Worm (Caenorhabditis elegans): ENCODE results near the gene Y42H9AR.2.

DNA sequence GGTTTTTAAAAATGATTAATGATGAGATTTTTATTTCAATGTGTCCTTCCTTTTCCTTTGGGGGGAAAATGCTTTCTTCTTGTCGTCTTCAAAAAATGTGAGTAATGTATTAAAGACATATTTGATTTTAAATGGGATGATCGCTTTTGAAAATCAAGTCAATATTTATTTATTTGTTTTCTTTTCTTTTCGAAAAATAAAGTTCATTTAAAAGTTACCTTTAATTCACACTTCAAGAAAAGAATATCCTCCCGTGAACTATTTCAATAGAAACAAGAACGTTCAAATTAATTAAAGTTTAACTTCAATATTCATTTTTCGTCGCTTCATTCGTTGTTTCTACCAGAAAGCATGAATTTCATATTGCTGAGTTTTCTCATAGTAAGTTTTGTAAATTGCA is 15.8 kb downstream of the Y42H9AR.2 start, which contains the start of gene irld-8:
- TF ChIP-seq cey-2 (tag; optimal IDR thresholded peaks at IDR 0.05; ENCODE audit: borderline replicate concordance, insufficient read depth), result no peak
- TF ChIP-seq aly-2 (tag; optimal IDR thresholded peaks at IDR 0.05), result no peak
- no peak for TF ChIP-seq unc-62 (GFP tag; optimal IDR thresholded peaks at IDR 0.05 in 1 of 2)
- no peak for TF ChIP-seq unc-62 (tag; optimal IDR thresholded peaks at IDR 0.05)

All from whole organism, L4 larva.